Fruit fly (Drosophila melanogaster) whole organism, embryonic: ENCODE data around the gene Spn38F.
A peak's percentile ranks its signal among the peaks of the same experiment; 100 is the strongest.

ENCODE experiments used
- ATbp ChIP-seq: fragments of 200-800 bp; sonication (Bioruptor generic); optimal IDR thresholded peaks from 2 replicates; lab custom pipeline; 2017; ENCODE audit warnings: missing biosample characterization, mild to moderate bottlenecking, missing genetic modification characterization, missing genetic modification reagents
- Aef1 ChIP-seq: fragments of 200-800 bp; sonication (Bioruptor generic); IDR thresholded peaks from 3 replicates; pipeline ENCODE4 v1.3.6; 2022; ENCODE audit warnings: missing biosample characterization, missing genetic modification characterization
- Atf-2 ChIP-seq: fragments of 200-800 bp; sonication (Bioruptor generic); optimal IDR thresholded peaks from 2 replicates; lab custom pipeline; 2016; ENCODE audit warnings: missing biosample characterization, missing genetic modification characterization
- Awh ChIP-seq: fragments of 200-800 bp; sonication (Bioruptor generic); IDR thresholded peaks from 2 replicates; pipeline ENCODE4, ENCODE4 v1.3.6; 2022; ENCODE audit warnings: missing biosample characterization, missing genetic modification characterization
- CG11085 ChIP-seq: fragments of 200-800 bp; sonication (Bioruptor generic); IDR thresholded peaks from 2 replicates; pipeline ENCODE4 v1.3.6; 2022; ENCODE audit warnings: missing biosample characterization, missing genetic modification characterization
- CG11093 ChIP-seq: fragments of 200-800 bp; sonication (Bioruptor generic); IDR thresholded peaks from 3 replicates; pipeline ENCODE4 v1.3.6; 2022; ENCODE audit warnings: missing biosample characterization, missing genetic modification characterization
- CG12104 ChIP-seq: fragments of 200-800 bp; sonication (Bioruptor generic); optimal IDR thresholded peaks from 3 replicates; lab custom pipeline; 2016; ENCODE audit warnings: missing biosample characterization, missing genetic modification characterization
- CG12236 ChIP-seq: fragments of 200-800 bp; sonication (Bioruptor generic); optimal IDR thresholded peaks from 2 replicates; lab custom pipeline; 2016; ENCODE audit warnings: missing biosample characterization, missing genetic modification characterization
- CG13624 ChIP-seq: fragments of 200-800 bp; sonication (Bioruptor generic); optimal IDR thresholded peaks from 2 replicates; lab custom pipeline; 2016; ENCODE audit warnings: missing biosample characterization, missing genetic modification characterization
- CG13775 ChIP-seq: fragments of 200-800 bp; sonication (Bioruptor generic); optimal IDR thresholded peaks from 3 replicates; lab custom pipeline; 2017; ENCODE audit warnings: missing biosample characterization, mild to moderate bottlenecking, missing genetic modification characterization
- CG13894 ChIP-seq: fragments of 200-800 bp; sonication (Bioruptor generic); optimal IDR thresholded peaks from 3 replicates; lab custom pipeline; 2018; ENCODE audit warnings: missing biosample characterization, mild to moderate bottlenecking, missing genetic modification characterization, moderate library complexity
- CG15011 ChIP-seq: fragments of 200-800 bp; sonication (Bioruptor generic); optimal IDR thresholded peaks from 3 replicates; lab custom pipeline; 2018; ENCODE audit warnings: missing biosample characterization, mild to moderate bottlenecking, missing genetic modification characterization
- CG1529 ChIP-seq: fragments of 200-800 bp; sonication (Bioruptor generic); optimal IDR thresholded peaks from 3 replicates; lab custom pipeline; 2018; ENCODE audit warnings: missing biosample characterization, missing genetic modification characterization
- CG15696 ChIP-seq: fragments of 200-800 bp; sonication (Bioruptor generic); optimal IDR thresholded peaks from 2 replicates; lab custom pipeline; 2019; ENCODE audit warnings: missing biosample characterization, mild to moderate bottlenecking, missing genetic modification characterization, moderate library complexity
- CG1603 ChIP-seq: fragments of 200-800 bp; sonication (Bioruptor generic); optimal IDR thresholded peaks from 2 replicates; lab custom pipeline; 2019; ENCODE audit warnings: missing biosample characterization, mild to moderate bottlenecking, missing genetic modification characterization, moderate library complexity
- CG1647 ChIP-seq: fragments of 200-800 bp; sonication (Bioruptor generic); optimal IDR thresholded peaks from 3 replicates; lab custom pipeline; 2016; ENCODE audit warnings: missing biosample characterization, missing genetic modification characterization
- CG16779 ChIP-seq: fragments of 200-800 bp; sonication (Bioruptor generic); IDR thresholded peaks from 2 replicates; pipeline ENCODE4 v1.3.6; 2022; ENCODE audit warnings: missing biosample characterization, missing genetic modification characterization
- CG16813 ChIP-seq: fragments of 200-800 bp; sonication (Bioruptor generic); IDR thresholded peaks from 3 replicates; pipeline ENCODE4 v1.3.6; 2022; ENCODE audit warnings: missing biosample characterization, missing genetic modification characterization; ENCODE audit not compliant: partially characterized antibody
- CG17328 ChIP-seq: fragments of 200-800 bp; sonication (Bioruptor generic); IDR thresholded peaks from 2 replicates; pipeline ENCODE4 v1.3.6; 2022; ENCODE audit warnings: missing biosample characterization, missing genetic modification characterization
- CG1792 ChIP-seq: fragments of 200-800 bp; sonication (Bioruptor generic); optimal IDR thresholded peaks from 2 replicates; lab custom pipeline; 2016; ENCODE audit warnings: missing biosample characterization, missing genetic modification characterization
- CG2199 ChIP-seq: fragments of 200-800 bp; sonication (Bioruptor generic); IDR thresholded peaks from 3 replicates; pipeline ENCODE4 v1.3.6; 2022; ENCODE audit warnings: missing biosample characterization, missing genetic modification characterization
- CG2678 ChIP-seq: fragments of 200-800 bp; sonication (Bioruptor generic); optimal IDR thresholded peaks from 3 replicates; lab custom pipeline; 2019; ENCODE audit warnings: missing biosample characterization, mild to moderate bottlenecking, missing genetic modification characterization, moderate library complexity
- CG3065 ChIP-seq: fragments of 200-800 bp; sonication (Bioruptor generic); optimal IDR thresholded peaks from 2 replicates; lab custom pipeline; 2016; ENCODE audit warnings: missing biosample characterization, missing genetic modification characterization
- CG31388 ChIP-seq: fragments of 200-800 bp; sonication (Bioruptor generic); optimal IDR thresholded peaks from 2 replicates; lab custom pipeline; 2016; ENCODE audit warnings: missing biosample characterization, missing genetic modification characterization
- CG33557 ChIP-seq: fragments of 200-800 bp; sonication (Bioruptor generic); optimal IDR thresholded peaks from 2 replicates; lab custom pipeline; 2019; ENCODE audit warnings: missing biosample characterization, mild to moderate bottlenecking, missing genetic modification characterization, moderate library complexity
- CG3995 ChIP-seq: fragments of 200-800 bp; sonication (Bioruptor generic); optimal IDR thresholded peaks from 3 replicates; lab custom pipeline; 2016; ENCODE audit warnings: missing biosample characterization, missing genetic modification characterization
- CG6254 ChIP-seq: fragments of 200-800 bp; sonication (Bioruptor generic); optimal IDR thresholded peaks from 3 replicates; lab custom pipeline; 2017; ENCODE audit warnings: mild to moderate bottlenecking, missing biosample characterization, missing genetic modification reagents, missing genetic modification characterization
- CG8924 ChIP-seq: fragments of 200-800 bp; optimal IDR thresholded peaks from 3 replicates; lab custom pipeline; 2019; ENCODE audit warnings: missing biosample characterization, mild to moderate bottlenecking, missing genetic modification characterization, moderate library complexity
- ERR ChIP-seq: fragments of 200-800 bp; sonication (Bioruptor generic); optimal IDR thresholded peaks from 2 replicates; lab custom pipeline; 2016; ENCODE audit warnings: missing biosample characterization, missing genetic modification characterization
- Ets97D ChIP-seq: fragments of 200-800 bp; sonication (Bioruptor generic); optimal IDR thresholded peaks from 3 replicates; lab custom pipeline; 2016; ENCODE audit warnings: missing biosample characterization, missing genetic modification characterization
- Hr3 ChIP-seq: fragments of 200-800 bp; sonication (Bioruptor generic); optimal IDR thresholded peaks from 3 replicates; lab custom pipeline; 2016; ENCODE audit warnings: missing biosample characterization, missing genetic modification characterization
- Kr ChIP-seq: fragments of 200-800 bp; sonication (Bioruptor generic); optimal IDR thresholded peaks from 2 replicates; lab custom pipeline; 2017; ENCODE audit warnings: missing biosample characterization, mild to moderate bottlenecking, missing genetic modification characterization
- Mad ChIP-seq: fragments of 200-800 bp; sonication (Bioruptor generic); optimal IDR thresholded peaks from 2 replicates; lab custom pipeline; 2016; ENCODE audit warnings: missing biosample characterization, missing genetic modification characterization
- Oaz ChIP-seq: fragments of 200-800 bp; sonication (Bioruptor generic); IDR thresholded peaks from 2 replicates; pipeline ENCODE4 v1.3.6; 2022; ENCODE audit warnings: missing biosample characterization, missing genetic modification characterization
- Oli ChIP-seq: fragments of 200-800 bp; sonication (Bioruptor generic); optimal IDR thresholded peaks from 2 replicates; lab custom pipeline; 2018; ENCODE audit warnings: missing biosample characterization, mild to moderate bottlenecking, missing genetic modification characterization, moderate library complexity
- Xbp1 ChIP-seq: fragments of 200-800 bp; sonication (Bioruptor generic); optimal IDR thresholded peaks from 3 replicates; lab custom pipeline; 2016; ENCODE audit warnings: missing biosample characterization, mild to moderate bottlenecking, missing genetic modification characterization
- al ChIP-seq: fragments of 200-800 bp; sonication (Bioruptor generic); IDR thresholded peaks from 2 replicates; pipeline ENCODE4 v1.3.6; 2022; ENCODE audit warnings: missing biosample characterization, missing genetic modification characterization
- dm ChIP-seq: fragments of 200-800 bp; sonication (Bioruptor generic); optimal IDR thresholded peaks from 3 replicates; lab custom pipeline; 2016; ENCODE audit warnings: missing biosample characterization, missing genetic modification characterization
- fd64A ChIP-seq: fragments of 200-800 bp; sonication (Bioruptor generic); optimal IDR thresholded peaks from 3 replicates; lab custom pipeline; 2018; ENCODE audit warnings: missing biosample characterization, mild to moderate bottlenecking, missing genetic modification characterization
- fru ChIP-seq: fragments of >200 bp; optimal IDR thresholded peaks from 2 replicates; lab custom pipeline; 2017
- h ChIP-seq: fragments of >200 bp; optimal IDR thresholded peaks from 2 replicates; lab custom pipeline; 2017
- insv ChIP-seq, 2 experiments: fragments of 200-800 bp; sonication (Bioruptor generic); optimal IDR thresholded peaks; 3 replicates each; lab custom pipeline; 2016 to 2018; ENCODE audit warnings: missing biosample characterization in 2 of 2, missing genetic modification characterization in 2 of 2
- maf-S ChIP-seq: fragments of 200-800 bp; sonication (Bioruptor generic); optimal IDR thresholded peaks from 2 replicates; lab custom pipeline; 2016; ENCODE audit warnings: missing biosample characterization, missing genetic modification characterization
- nerfin-2 ChIP-seq: fragments of 200-800 bp; sonication (Bioruptor generic); IDR thresholded peaks from 2 replicates; pipeline ENCODE4 v1.3.6; 2022; ENCODE audit warnings: missing biosample characterization, missing genetic modification characterization; ENCODE audit not compliant: partially characterized antibody
- pb ChIP-seq: fragments of 200-800 bp; sonication (Bioruptor generic); optimal IDR thresholded peaks from 3 replicates; lab custom pipeline; 2016; ENCODE audit warnings: missing biosample characterization, missing genetic modification characterization
- pfk ChIP-seq: fragments of 200-800 bp; sonication (Bioruptor generic); optimal IDR thresholded peaks from 2 replicates; lab custom pipeline; 2018; ENCODE audit warnings: missing biosample characterization, mild to moderate bottlenecking, missing genetic modification characterization, moderate library complexity
- rib ChIP-seq: fragments of 200-800 bp; sonication (Bioruptor generic); IDR thresholded peaks from 2 replicates; pipeline ENCODE4 v1.3.6; 2022; ENCODE audit warnings: missing biosample characterization, missing genetic modification characterization
- sens ChIP-seq: fragments of 200-800 bp; sonication (Bioruptor generic); peaks from one replicate; lab custom pipeline; 2016; ENCODE audit warnings: missing biosample characterization, missing genetic modification characterization
- tap ChIP-seq: fragments of 200-800 bp; optimal IDR thresholded peaks from 3 replicates; lab custom pipeline; 2019; ENCODE audit warnings: missing biosample characterization, mild to moderate bottlenecking, missing genetic modification characterization, moderate library complexity
- tll ChIP-seq, 2 experiments: fragments of 200-800 bp in 1 of 2; fragments of >200 bp in 1 of 2; sonication (Bioruptor generic) in 1 of 2; optimal IDR thresholded peaks; 2 replicates each; lab custom pipeline; 2017 to 2019; ENCODE audit warnings: missing biosample characterization in 2 of 2, missing genetic modification characterization in 2 of 2, mild to moderate bottlenecking in 1 of 2, moderate library complexity in 1 of 2
- twi ChIP-seq: fragments of 200-800 bp; optimal IDR thresholded peaks from 2 replicates; lab custom pipeline; 2019; ENCODE audit warnings: missing biosample characterization, mild to moderate bottlenecking, missing genetic modification characterization, moderate library complexity

Gene Spn38F

DNA sequence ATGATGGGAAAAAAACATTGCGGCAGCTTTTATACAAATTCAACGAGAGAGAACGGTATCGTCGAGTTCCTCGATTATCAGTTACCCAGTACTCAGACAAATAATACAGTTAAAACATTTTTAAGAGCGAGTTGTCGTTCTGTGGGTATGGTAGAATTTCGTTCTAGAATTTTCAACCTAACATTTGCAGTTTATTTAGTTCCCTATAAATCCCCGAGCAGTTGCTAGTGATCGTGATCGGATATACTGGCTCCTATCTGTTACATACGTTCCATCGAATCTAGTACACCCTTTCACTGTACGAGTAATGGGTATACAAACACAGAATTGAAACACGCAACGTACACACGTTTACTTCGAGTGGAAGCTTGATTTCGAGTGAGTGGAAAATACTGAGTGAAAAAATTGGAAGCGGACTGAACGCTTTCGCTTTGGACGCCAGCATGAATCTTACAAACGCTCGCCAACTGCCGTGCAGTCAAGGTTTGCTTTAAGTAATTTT lies 27.0 kb upstream of the Spn38F start, which contains the start of gene CG9338 (continued):
- TF ChIP-seq CG15696, result peak; percentile 74
- no peak for TF ChIP-seq CG8924 (tag; lab: Kevin White, UChicago)
- TF ChIP-seq ERR (GFP tag; lab: Kevin White, UChicago), result peak; percentile 83
- TF ChIP-seq CG1603 (tag; lab: Kevin White, UChicago), result peak; percentile 75
- peak; percentile 74 for TF ChIP-seq ATbp (GFP tag; lab: Kevin White, UChicago)
- TF ChIP-seq fru, result no peak
- peak; percentile 90 for TF ChIP-seq CG13894
- TF ChIP-seq Oli (tag; lab: Kevin White, UChicago), result peak; percentile 77
- TF ChIP-seq CG33557 (GFP tag; lab: Kevin White, UChicago), result peak; percentile 33
- peak; percentile 60 for TF ChIP-seq CG17328 (GFP tag; lab: Robert Waterston, UW)
- TF ChIP-seq h (lab: Kevin White, UChicago), result no peak
- TF ChIP-seq tap (tag; lab: Kevin White, UChicago), result peak; percentile 94
- peak; percentile 19; the same call in 1 of the 2 replicates for TF ChIP-seq nerfin-2 (GFP tag; lab: Robert Waterston, UW)
- TF ChIP-seq CG13624, result peak; percentile 86
- TF ChIP-seq tll (GFP tag; optimal IDR thresholded peaks at IDR 0.05; lab: Kevin White, UChicago), result no peak
- peak; percentile 92 for TF ChIP-seq Awh (GFP tag; lab: Robert Waterston, UW)
- TF ChIP-seq CG15011, result peak; percentile 89
- TF ChIP-seq maf-S, result peak; percentile 64
- peak; percentile 64 for TF ChIP-seq dm
- no peak for TF ChIP-seq pfk (GFP tag; lab: Kevin White, UChicago)
- TF ChIP-seq Xbp1 (GFP tag; lab: Kevin White, UChicago), result peak; percentile 69
- TF ChIP-seq CG16813, result no peak
- peak; percentile 64 for TF ChIP-seq pb
- TF ChIP-seq Kr (GFP tag; lab: Kevin White, UChicago), result no peak
- peak; percentile 73 for TF ChIP-seq CG13775 (GFP tag; lab: Kevin White, UChicago)
- TF ChIP-seq Atf-2 (GFP tag; lab: Kevin White, UChicago), result peak; percentile 70
- peak; percentile 77 for TF ChIP-seq rib
- TF ChIP-seq Ets97D (GFP tag; lab: Kevin White, UChicago), result peak; percentile 34
- peak; percentile 75; the same call in 2 of the 3 replicates for TF ChIP-seq Aef1 (GFP tag; lab: Robert Waterston, UW)
- TF ChIP-seq CG1529, result peak; percentile 62
- TF ChIP-seq CG12104 (GFP tag; lab: Kevin White, UChicago), result peak; percentile 74
- TF ChIP-seq CG3995 (GFP tag; lab: Kevin White, UChicago), result peak; percentile 71
- TF ChIP-seq Mad (GFP tag; lab: Kevin White, UChicago), result peak; percentile 60
- TF ChIP-seq CG11093 (GFP tag; lab: Robert Waterston, UW), result peak; percentile 93
- peak; percentile 71 for TF ChIP-seq CG1647
- TF ChIP-seq CG12236 (GFP tag; lab: Kevin White, UChicago), result peak; percentile 61
- peak; percentile 88 for TF ChIP-seq fd64A (GFP tag; lab: Kevin White, UChicago)
- TF ChIP-seq twi, result peak; percentile 46
- TF ChIP-seq CG16779 (GFP tag; lab: Robert Waterston, UW), result peak; percentile 82
- TF ChIP-seq CG2678, result peak; percentile 98
- TF ChIP-seq CG1792, result peak; percentile 61
- peak in 1 of 2 experiments; percentile 24 for TF ChIP-seq insv (GFP tag; optimal IDR thresholded peaks at IDR 0.05; lab: Kevin White, UChicago)
- TF ChIP-seq Oaz (GFP tag; lab: Robert Waterston, UW), result no peak; the same call in 1 of the 2 replicates
- peak; percentile 1 for TF ChIP-seq CG31388 (GFP tag; lab: Kevin White, UChicago)
- TF ChIP-seq CG3065 (GFP tag; lab: Kevin White, UChicago), result no peak
- TF ChIP-seq Hr3, result peak; percentile 73
- peak; percentile 85 for TF ChIP-seq CG6254 (GFP tag; lab: Kevin White, UChicago)
- TF ChIP-seq CG2199, result peak; percentile 86
- peak; percentile 84; the same call in 1 of the 2 replicates for TF ChIP-seq al (GFP tag; lab: Robert Waterston, UW)
- TF ChIP-seq CG11085 (GFP tag; lab: Robert Waterston, UW), result peak; percentile 85
- peak; percentile 96 for TF ChIP-seq sens (GFP tag; lab: Kevin White, UChicago)
